Worm (Caenorhabditis elegans): Measurements from ENCODE around the gene Y49F6B.20.
A peak's percentile ranks its signal among the peaks of the same experiment; 100 is the strongest.

Gene Y49F6B.20

ce11 chrII:3516175-3516574 is 45.7 kb upstream of the Y49F6B.20 start:
- TF ChIP-seq hmg-1.2 (GFP tag; IDR thresholded peaks at IDR 0.05) (peak; percentile 90), fkh-3 (tag; optimal IDR thresholded peaks at IDR 0.05) (no peak)

- peak; percentile 75 for TF ChIP-seq hmg-1.2 (GFP tag; IDR thresholded peaks at IDR 0.05)
- TF ChIP-seq T26A5.8 (tag; optimal IDR thresholded peaks at IDR 0.05) = no peak
These were observed 45.1 kb upstream of the Y49F6B.20 start, which contains the start of the genes Y49F6B.14 and clec-125 for ce11 chrII:3515384-3516053. Y49F6B.14 (minus strand) TSS chrII:3515484. clec-125 (plus strand) TSS chrII:3516003.

DNA sequence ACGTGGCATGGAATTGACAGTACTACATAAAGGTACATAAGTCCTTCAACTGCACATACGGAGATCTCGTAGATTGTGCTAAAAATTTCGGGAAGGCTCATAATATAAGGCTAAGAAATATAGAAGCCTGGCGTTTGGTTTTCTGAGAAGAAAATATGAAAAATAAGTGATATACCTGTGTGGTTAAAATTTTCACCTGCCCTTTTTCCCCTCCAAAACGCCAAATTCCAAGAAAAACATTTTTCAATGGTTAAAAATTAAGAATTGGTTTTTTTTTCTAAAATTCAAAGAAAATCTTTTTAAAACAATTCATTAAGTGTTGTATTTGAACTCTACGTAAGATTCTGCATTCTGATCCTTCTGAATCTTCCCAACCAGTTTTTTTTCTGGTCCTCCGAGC is 44.2 kb upstream of the Y49F6B.20 start, which contains the start of gene srz-5:
Gene srz-5, minus strand, starts transcription at position 101 of the 400 bp plus-strand sequence.
- TF ChIP-seq lag-1 (GFP tag; IDR thresholded peaks at IDR 0.05) = no peak
- TF ChIP-seq hrde-1 (tag; optimal IDR thresholded peaks at IDR 0.05; ENCODE audit: borderline replicate concordance) = no peak
- no peak for TF ChIP-seq hlh-12 (tag; optimal IDR thresholded peaks at IDR 0.05)
- no peak for TF ChIP-seq mcd-1 (GFP tag; IDR thresholded peaks at IDR 0.05)
- TF ChIP-seq madf-8 (GFP tag; conservative IDR thresholded peaks at IDR 0.05) = no peak
- no peak for TF ChIP-seq ztf-18 (tag; optimal IDR thresholded peaks at IDR 0.05)
- TF ChIP-seq atf-7 (tag; optimal IDR thresholded peaks at IDR 0.05) = no peak
- no peak for TF ChIP-seq T26A5.8 (tag; optimal IDR thresholded peaks at IDR 0.05)
- no peak for TF ChIP-seq rcor-1 (GFP tag; IDR thresholded peaks at IDR 0.05)
- TF ChIP-seq unc-62 (GFP tag; optimal IDR thresholded peaks at IDR 0.05) = no peak
- TF ChIP-seq ztf-6 (GFP tag; IDR thresholded peaks at IDR 0.05) = no peak
- TF ChIP-seq akir-1 (GFP tag; optimal IDR thresholded peaks at IDR 0.05) = no peak
- no peak for TF ChIP-seq hlh-26 (GFP tag; conservative IDR thresholded peaks at IDR 0.05)
- TF ChIP-seq F39B2.1 (GFP tag; IDR thresholded peaks at IDR 0.05) = no peak
- no peak for TF ChIP-seq nhr-90 (tag; optimal IDR thresholded peaks at IDR 0.05)
- no peak for TF ChIP-seq ceh-40 (GFP tag; IDR thresholded peaks at IDR 0.05)
- no peak for TF ChIP-seq Y79H2A.3 (GFP tag; conservative IDR thresholded peaks at IDR 0.05)
- TF ChIP-seq ceh-27 (GFP tag; optimal IDR thresholded peaks at IDR 0.05) = no peak
- no peak for TF ChIP-seq let-607 (tag; optimal IDR thresholded peaks at IDR 0.05)

ce11 chrII:3512240-3512639 is 41.8 kb upstream of the Y49F6B.20 start, which contains the start of gene Y49F6B.19:
Y49F6B.19 (minus strand) TSS chrII:3512340.
- TF ChIP-seq Y95B8A.8 (GFP tag; IDR thresholded peaks at IDR 0.05) = no peak
- TF ChIP-seq mel-28 (tag; optimal IDR thresholded peaks at IDR 0.05; ENCODE audit: borderline replicate concordance) = no peak
- TF ChIP-seq let-607 (tag; optimal IDR thresholded peaks at IDR 0.05) = no peak
- TF ChIP-seq T26A5.8 (tag; optimal IDR thresholded peaks at IDR 0.05) = no peak
- TF ChIP-seq F52B5.7 (tag; optimal IDR thresholded peaks at IDR 0.05) = no peak
- no peak for TF ChIP-seq dpl-1 (GFP tag; optimal IDR thresholded peaks at IDR 0.05)
- TF ChIP-seq madf-10 (tag; optimal IDR thresholded peaks at IDR 0.05) = no peak
- no peak for TF ChIP-seq fkh-3 (tag; optimal IDR thresholded peaks at IDR 0.05)
- no peak for TF ChIP-seq ZK185.1 (tag; optimal IDR thresholded peaks at IDR 0.05; ENCODE audit: poor library complexity, severe bottlenecking)
- no peak for TF ChIP-seq ama-1 (optimal IDR thresholded peaks at IDR 0.05)
- no peak for TF ChIP-seq ama-1 (GFP tag; optimal IDR thresholded peaks at IDR 0.05)

DNA sequence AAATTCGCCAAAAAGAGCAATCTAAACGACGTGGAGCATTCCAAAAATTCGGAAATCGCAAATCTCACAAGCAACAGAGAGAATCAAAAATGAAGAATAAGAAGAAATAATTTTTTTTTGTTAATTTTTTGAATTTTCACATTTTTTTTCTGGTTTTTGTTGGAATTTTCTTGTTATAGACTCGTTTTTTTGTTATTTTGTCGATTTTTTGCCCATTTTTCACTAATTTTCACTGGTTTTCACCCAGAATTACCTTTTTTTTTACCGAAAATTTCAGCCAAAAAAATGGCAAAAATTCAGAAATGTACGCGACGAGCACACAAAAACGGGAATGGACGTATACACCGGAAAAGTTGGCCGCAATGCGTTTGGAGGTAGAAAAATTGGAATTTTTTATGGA is 34.3 kb upstream of the Y49F6B.20 start, which contains the start of gene cyh-1:
Gene cyh-1, plus strand, starts transcription at position 301 of the 400 bp plus-strand sequence.
- no peak for TF ChIP-seq snpc-4 (GFP tag; optimal IDR thresholded peaks at IDR 0.05)
- no peak for TF ChIP-seq snpc-4 (tag; optimal IDR thresholded peaks at IDR 0.05)
- TF ChIP-seq rcor-1 (GFP tag; IDR thresholded peaks at IDR 0.05) = no peak
- TF ChIP-seq fkh-3 (tag; optimal IDR thresholded peaks at IDR 0.05) = no peak
- no peak for TF ChIP-seq mxl-1 (tag; optimal IDR thresholded peaks at IDR 0.05)
- TF ChIP-seq aptf-2 (GFP tag; conservative IDR thresholded peaks at IDR 0.05) = no peak
- TF ChIP-seq ztf-26 (tag; optimal IDR thresholded peaks at IDR 0.05) = no peak
- no peak for TF ChIP-seq die-1 (tag; optimal IDR thresholded peaks at IDR 0.05)
- TF ChIP-seq bed-1 (GFP tag; IDR thresholded peaks at IDR 0.05) = no peak
- TF ChIP-seq ztf-25 (GFP tag; IDR thresholded peaks at IDR 0.05) = no peak
- no peak for TF ChIP-seq nfya-2 (GFP tag; IDR thresholded peaks at IDR 0.05)
